Fruit fly (Drosophila melanogaster): ENCODE data around the gene CG13813.

The CG13813 gene

DNA sequence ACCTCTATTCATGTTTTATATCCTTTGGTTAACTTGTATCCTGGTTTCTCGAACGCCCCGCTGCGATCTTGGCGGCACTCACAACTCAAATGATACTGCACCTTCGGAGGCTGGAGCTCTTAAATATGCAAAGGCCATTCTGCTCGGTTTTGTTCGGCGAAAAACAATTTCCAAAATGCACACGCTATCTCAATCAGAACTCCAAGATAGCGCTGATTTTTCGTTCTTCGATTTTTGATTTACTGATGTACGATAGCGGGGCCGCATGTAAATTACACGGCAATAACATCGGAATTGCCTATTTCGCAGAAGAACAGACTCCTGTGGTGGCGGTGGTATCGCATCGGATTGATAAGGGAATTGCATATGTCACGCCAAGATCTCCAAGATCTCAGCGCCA is 19.4 kb upstream of the CG13813 start, which contains the start of gene CG7017:
CG7017 (minus strand) TSS at position 101 of the 400 bp plus-strand sequence.
- no peak for TF ChIP-seq CG14655 (GFP tag; optimal IDR thresholded peaks at IDR 0.05)
- no peak for TF ChIP-seq Pif1A (GFP tag; optimal IDR thresholded peaks at IDR 0.05)
- no peak for TF ChIP-seq CG4496 (GFP tag; IDR thresholded peaks at IDR 0.05)
- TF ChIP-seq Pif1B (GFP tag; optimal IDR thresholded peaks at IDR 0.05): no peak
- TF ChIP-seq CG9948 (tag; optimal IDR thresholded peaks at IDR 0.05): no peak
- TF ChIP-seq rn (GFP tag; IDR thresholded peaks at IDR 0.05): no peak

DNA sequence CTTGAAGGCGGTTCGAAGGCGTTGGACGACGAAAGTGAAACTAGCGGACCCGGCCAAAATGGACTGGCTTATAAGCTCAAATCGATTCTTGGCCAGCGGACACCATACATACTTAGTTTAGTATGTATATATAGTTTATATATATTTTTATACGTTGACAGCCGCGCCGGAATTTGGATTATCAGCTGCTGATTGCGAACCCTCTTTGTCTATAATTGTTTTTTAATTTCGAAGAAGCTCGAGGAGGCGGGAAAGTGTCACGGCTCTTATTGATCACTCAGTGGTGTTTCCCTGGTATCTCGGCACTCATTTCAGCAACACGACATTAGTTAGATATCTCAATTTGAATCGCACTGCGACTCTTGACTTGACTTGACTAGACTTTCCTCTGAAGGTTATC is 11.1 kb upstream of the CG13813 start, which contains the start of gene CG6933:
CG6933 (minus strand) TSS at position 47 of the 400 bp plus-strand sequence.
- no peak for TF ChIP-seq CG4496 (GFP tag; IDR thresholded peaks at IDR 0.05)
- TF ChIP-seq Pif1B (GFP tag; optimal IDR thresholded peaks at IDR 0.05): no peak
- no peak for TF ChIP-seq CG13204 (GFP tag; optimal IDR thresholded peaks at IDR 0.05)
- no peak for TF ChIP-seq Pif1A (GFP tag; optimal IDR thresholded peaks at IDR 0.05)
- no peak for TF ChIP-seq D1 (tag; optimal IDR thresholded peaks at IDR 0.05)
- no peak for TF ChIP-seq CG14655 (GFP tag; optimal IDR thresholded peaks at IDR 0.05)
- TF ChIP-seq Ets98B (GFP tag; IDR thresholded peaks at IDR 0.05): no peak
- no peak for TF ChIP-seq CG8159 (tag; optimal IDR thresholded peaks at IDR 0.05)
- TF ChIP-seq CG12605 (GFP tag; IDR thresholded peaks at IDR 0.05): no peak

DNA sequence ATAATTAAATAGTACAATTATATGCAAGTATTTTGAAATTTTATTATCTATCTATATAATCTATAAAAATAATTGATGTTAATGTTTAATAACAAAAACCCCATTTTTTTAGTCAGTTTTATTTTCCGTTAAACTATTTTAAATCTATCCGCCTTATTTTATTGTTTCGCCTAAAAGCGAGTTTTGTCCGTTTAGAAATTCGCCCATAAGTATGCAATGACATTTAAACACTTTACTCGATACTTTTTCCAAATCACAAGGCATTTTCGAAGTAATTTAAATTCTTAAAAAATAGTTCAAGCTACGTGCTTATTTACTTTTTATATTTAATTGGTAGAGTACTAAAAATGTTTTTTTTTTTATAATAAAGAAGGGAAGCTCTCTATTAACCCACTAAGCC is 10.6 kb upstream of the CG13813 start:
- no peak for TF ChIP-seq rn (GFP tag; IDR thresholded peaks at IDR 0.05)
- TF ChIP-seq fd96Ca (GFP tag; IDR thresholded peaks at IDR 0.05): no peak
- TF ChIP-seq Snoo (tag; optimal IDR thresholded peaks at IDR 0.05): no peak
- TF ChIP-seq D1 (tag; optimal IDR thresholded peaks at IDR 0.05): peak; percentile 83
- TF ChIP-seq CG8159 (tag; optimal IDR thresholded peaks at IDR 0.05): no peak
- TF ChIP-seq CG9948 (tag; optimal IDR thresholded peaks at IDR 0.05): no peak

DNA sequence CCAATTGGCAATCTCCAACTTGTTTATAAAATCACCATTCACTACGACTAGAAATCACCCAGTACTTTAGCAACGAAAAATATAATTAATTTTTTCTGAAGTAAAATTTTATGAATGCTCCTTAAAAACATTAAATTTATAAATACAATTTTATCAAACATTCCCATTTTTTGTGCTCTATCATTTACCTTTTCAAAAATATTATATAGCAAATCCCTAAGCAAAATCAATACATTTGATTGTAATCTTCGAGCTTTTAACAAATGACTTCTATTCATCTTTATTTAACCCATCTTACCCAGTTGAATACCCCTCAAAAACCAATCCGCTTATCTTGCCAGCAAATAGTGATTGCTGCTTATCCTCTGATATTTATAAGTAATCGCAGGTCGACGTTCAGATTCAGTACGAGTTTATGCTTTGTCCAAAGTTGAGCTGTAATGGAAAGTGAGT is 10.0 kb upstream of the CG13813 start, which contains the start of gene CG17145:
CG17145 (plus strand) TSS at position 403 of the 453 bp plus-strand sequence.
- no peak for TF ChIP-seq Pif1B (GFP tag; optimal IDR thresholded peaks at IDR 0.05)
- TF ChIP-seq CG17806 (tag; optimal IDR thresholded peaks at IDR 0.05): no peak
- TF ChIP-seq EcR (GFP tag; optimal IDR thresholded peaks at IDR 0.05): no peak
- no peak for TF ChIP-seq CG10348 (GFP tag; IDR thresholded peaks at IDR 0.05)
- TF ChIP-seq CG4496 (GFP tag; IDR thresholded peaks at IDR 0.05): no peak

DNA sequence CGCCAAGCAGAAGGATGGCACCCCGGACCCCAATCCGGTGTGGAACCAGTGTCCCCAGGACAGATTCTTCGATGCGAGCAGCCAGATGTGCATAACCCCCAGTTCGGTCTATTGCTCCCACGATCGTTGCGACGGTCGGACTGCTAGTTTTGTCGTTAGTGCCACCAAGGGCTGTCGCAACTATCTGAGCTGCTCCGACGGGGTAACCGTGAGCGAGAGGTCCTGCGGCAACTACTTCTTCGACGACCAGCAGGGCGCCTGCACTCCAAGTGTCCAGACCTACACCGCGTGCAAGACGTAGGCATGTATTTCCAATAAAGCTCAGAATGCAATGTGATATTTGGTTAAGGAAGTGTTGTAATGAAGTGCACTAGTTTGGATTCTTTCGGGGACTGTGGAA is 8.9 kb upstream of the CG13813 start:
- TF ChIP-seq Snoo (tag; optimal IDR thresholded peaks at IDR 0.05) (no peak), CG17806 (tag; optimal IDR thresholded peaks at IDR 0.05) (no peak), CG12605 (GFP tag; IDR thresholded peaks at IDR 0.05) (no peak), gl (tag; optimal IDR thresholded peaks at IDR 0.05) (no peak), CG9948 (tag; optimal IDR thresholded peaks at IDR 0.05) (no peak), EcR (GFP tag; optimal IDR thresholded peaks at IDR 0.05) (no peak)

DNA sequence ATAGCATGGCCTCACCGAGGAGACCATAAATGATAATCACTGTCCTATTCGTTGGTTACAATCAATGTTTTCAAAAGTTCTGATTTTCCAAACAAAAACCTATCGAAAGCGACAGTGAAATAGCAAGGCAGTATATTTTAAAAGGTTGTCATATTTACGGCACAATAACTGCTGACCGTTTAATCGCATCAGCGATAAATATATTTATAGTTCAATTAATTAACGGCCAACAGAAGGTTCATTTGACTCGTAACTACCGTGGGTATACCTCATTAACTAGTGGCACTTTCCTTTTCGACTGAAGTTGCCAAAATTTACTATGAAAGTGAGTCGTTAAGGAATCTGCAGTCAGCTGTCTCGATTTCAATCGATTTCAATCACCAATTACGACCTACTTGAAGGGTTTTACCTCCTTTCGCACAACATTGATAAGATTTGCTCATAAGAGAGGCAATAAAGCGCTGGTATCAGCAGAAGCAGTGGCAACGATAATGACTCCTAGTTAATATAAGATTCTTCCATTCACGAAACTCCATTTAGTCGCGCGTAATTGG is 8.0 kb upstream of the CG13813 start, which contains the start of gene CG17147:
CG17147 (plus strand) TSS at position 535 of the 554 bp plus-strand sequence.
- no peak for TF ChIP-seq CG34367 (tag; optimal IDR thresholded peaks at IDR 0.05)
- no peak for TF ChIP-seq fd96Ca (GFP tag; IDR thresholded peaks at IDR 0.05)
- no peak for TF ChIP-seq CG8301 (tag; optimal IDR thresholded peaks at IDR 0.05)
- no peak for TF ChIP-seq CG15710 (tag; optimal IDR thresholded peaks at IDR 0.05)
- TF ChIP-seq rn (GFP tag; IDR thresholded peaks at IDR 0.05): no peak
- no peak for TF ChIP-seq Snoo (tag; optimal IDR thresholded peaks at IDR 0.05)
- TF ChIP-seq CG17806 (tag; optimal IDR thresholded peaks at IDR 0.05): no peak
- no peak for TF ChIP-seq CG14655 (GFP tag; optimal IDR thresholded peaks at IDR 0.05)
- TF ChIP-seq CG8159 (tag; optimal IDR thresholded peaks at IDR 0.05): no peak
- no peak for TF ChIP-seq gl (tag; optimal IDR thresholded peaks at IDR 0.05)
- no peak for TF ChIP-seq CG10348 (GFP tag; IDR thresholded peaks at IDR 0.05)
- no peak for TF ChIP-seq CG4496 (GFP tag; IDR thresholded peaks at IDR 0.05)
- no peak for TF ChIP-seq CG32121 (GFP tag; IDR thresholded peaks at IDR 0.05)
- no peak for TF ChIP-seq EcR (GFP tag; optimal IDR thresholded peaks at IDR 0.05)
- no peak for TF ChIP-seq CG13204 (GFP tag; optimal IDR thresholded peaks at IDR 0.05)

DNA sequence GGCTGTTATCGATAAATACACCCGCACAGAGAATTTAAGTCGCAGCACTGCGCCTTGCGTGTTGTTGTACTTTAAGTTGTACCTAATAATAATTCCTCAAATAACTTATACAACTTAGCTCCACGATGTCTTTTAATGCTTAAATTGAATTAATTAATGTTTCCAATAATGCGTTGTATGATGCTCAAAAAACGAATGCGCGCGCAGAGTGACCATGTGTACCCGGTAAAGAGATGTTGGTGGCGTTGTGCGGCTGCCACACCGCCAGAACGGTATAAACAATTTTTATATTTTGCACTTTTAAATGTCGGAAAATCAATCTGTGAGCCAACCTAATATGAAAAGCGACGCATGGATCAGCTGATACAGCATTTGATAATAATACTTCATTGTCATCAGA is 5.3 kb upstream of the CG13813 start:
- TF ChIP-seq CG34367 (tag; optimal IDR thresholded peaks at IDR 0.05): no peak
- no peak for TF ChIP-seq CG8159 (tag; optimal IDR thresholded peaks at IDR 0.05)
- no peak for TF ChIP-seq CG14655 (GFP tag; optimal IDR thresholded peaks at IDR 0.05)
- TF ChIP-seq D1 (tag; optimal IDR thresholded peaks at IDR 0.05): no peak
- TF ChIP-seq CG15710 (tag; optimal IDR thresholded peaks at IDR 0.05): no peak
- no peak for TF ChIP-seq Pif1B (GFP tag; optimal IDR thresholded peaks at IDR 0.05)
- no peak for TF ChIP-seq Ets98B (GFP tag; IDR thresholded peaks at IDR 0.05)
- TF ChIP-seq EcR (GFP tag; optimal IDR thresholded peaks at IDR 0.05): no peak
- TF ChIP-seq Snoo (tag; optimal IDR thresholded peaks at IDR 0.05): no peak
- no peak for TF ChIP-seq CG12605 (GFP tag; IDR thresholded peaks at IDR 0.05)
- no peak for TF ChIP-seq gl (tag; optimal IDR thresholded peaks at IDR 0.05)
- TF ChIP-seq fd96Ca (GFP tag; IDR thresholded peaks at IDR 0.05): no peak
- no peak for TF ChIP-seq rn (GFP tag; IDR thresholded peaks at IDR 0.05)
- no peak for TF ChIP-seq CG8301 (tag; optimal IDR thresholded peaks at IDR 0.05)
- no peak for TF ChIP-seq CG13204 (GFP tag; optimal IDR thresholded peaks at IDR 0.05)
- TF ChIP-seq Pif1A (GFP tag; optimal IDR thresholded peaks at IDR 0.05): no peak
- no peak for TF ChIP-seq CG17806 (tag; optimal IDR thresholded peaks at IDR 0.05)
- no peak for TF ChIP-seq CG32121 (GFP tag; IDR thresholded peaks at IDR 0.05)
- TF ChIP-seq CG10348 (GFP tag; IDR thresholded peaks at IDR 0.05): no peak
- no peak for TF ChIP-seq CG4496 (GFP tag; IDR thresholded peaks at IDR 0.05)

Measured in whole organism, pupa.